Fruit fly (Drosophila melanogaster) whole organism, prepupa: Measurements from ENCODE around the gene MRG15.

Experiments
- Blimp-1 ChIP-seq: fragments of 200-800 bp; sonication (Bioruptor generic); optimal IDR thresholded peaks from 3 replicates; lab custom pipeline; 2017; ENCODE audit warnings: missing biosample characterization, missing genetic modification characterization, mild to moderate bottlenecking, moderate library complexity, missing genetic modification reagents
- CG11294 ChIP-seq: fragments of 200-800 bp; sonication (Bioruptor generic); IDR thresholded peaks from 2 replicates; pipeline ENCODE4 v1.3.6; 2022; ENCODE audit warnings: missing biosample characterization, missing genetic modification characterization
- CG11762 ChIP-seq: fragments of 200-800 bp; sonication (Bioruptor generic); optimal IDR thresholded peaks from 3 replicates; lab custom pipeline; 2016; ENCODE audit warnings: missing biosample characterization, missing genetic modification characterization; ENCODE audit not compliant: insufficient read depth
- CG11902 ChIP-seq: fragments of 200-800 bp; sonication (Bioruptor generic); optimal IDR thresholded peaks from 3 replicates; lab custom pipeline; 2016; ENCODE audit warnings: missing biosample characterization, missing genetic modification characterization
- CG15336 ChIP-seq: fragments of 200-800 bp; sonication (Bioruptor generic); IDR thresholded peaks from 2 replicates; pipeline ENCODE4 v1.3.6; 2022; ENCODE audit warnings: missing biosample characterization, missing genetic modification characterization
- CG1621 ChIP-seq: fragments of 200-800 bp; sonication (Bioruptor generic); optimal IDR thresholded peaks from 3 replicates; lab custom pipeline; 2018; ENCODE audit warnings: missing biosample characterization, mild to moderate bottlenecking, missing genetic modification characterization
- CG16779 ChIP-seq: fragments of 200-800 bp; sonication (Bioruptor generic); optimal IDR thresholded peaks from 3 replicates; lab custom pipeline; 2017; ENCODE audit warnings: missing biosample characterization, mild to moderate bottlenecking, missing genetic modification characterization
- CG3032 ChIP-seq: fragments of 200-800 bp; optimal IDR thresholded peaks from 2 replicates; lab custom pipeline; 2019; ENCODE audit warnings: missing biosample characterization, mild to moderate bottlenecking, missing genetic modification characterization, moderate library complexity
- CG31627 ChIP-seq: fragments of 200-800 bp; sonication (Bioruptor generic); optimal IDR thresholded peaks from 3 replicates; lab custom pipeline; 2016; ENCODE audit warnings: missing biosample characterization, missing genetic modification characterization
- CG32006 ChIP-seq: fragments of 200-800 bp; sonication (Bioruptor generic); optimal IDR thresholded peaks from 3 replicates; lab custom pipeline; 2017; ENCODE audit warnings: missing biosample characterization, mild to moderate bottlenecking, missing genetic modification characterization
- CG34406 ChIP-seq: fragments of 200-800 bp; sonication (Bioruptor generic); optimal IDR thresholded peaks from 3 replicates; lab custom pipeline; 2016; ENCODE audit warnings: missing biosample characterization, missing genetic modification characterization
- CG3919 ChIP-seq: fragments of 200-800 bp; sonication (Bioruptor generic); optimal IDR thresholded peaks from 3 replicates; lab custom pipeline; 2016; ENCODE audit warnings: missing biosample characterization, missing genetic modification characterization
- CG4318 ChIP-seq: fragments of 200-800 bp; sonication (Bioruptor generic); optimal IDR thresholded peaks from 3 replicates; lab custom pipeline; 2017; ENCODE audit warnings: missing biosample characterization, mild to moderate bottlenecking, missing genetic modification characterization
- CG6163 ChIP-seq: fragments of 200-800 bp; sonication (Bioruptor generic); IDR thresholded peaks from 3 replicates; pipeline ENCODE4 v1.3.6; 2022; ENCODE audit warnings: missing biosample characterization, missing genetic modification characterization
- CG6276 ChIP-seq: fragments of 200-800 bp; sonication (Bioruptor generic); optimal IDR thresholded peaks from 2 replicates; lab custom pipeline; 2017; ENCODE audit warnings: missing biosample characterization, mild to moderate bottlenecking, missing genetic modification characterization
- CG6792 ChIP-seq: fragments of 200-800 bp; sonication (Bioruptor generic); optimal IDR thresholded peaks from 3 replicates; lab custom pipeline; 2016; ENCODE audit warnings: missing biosample characterization, missing genetic modification characterization
- CG6808 ChIP-seq: fragments of 200-800 bp; sonication (Bioruptor generic); optimal IDR thresholded peaks from 3 replicates; lab custom pipeline; 2017; ENCODE audit warnings: missing biosample characterization, missing genetic modification characterization, mild to moderate bottlenecking, moderate library complexity, missing genetic modification reagents
- CG6854 ChIP-seq: fragments of 200-800 bp; sonication (Bioruptor generic); optimal IDR thresholded peaks from 2 replicates; lab custom pipeline; 2017; ENCODE audit warnings: missing biosample characterization, mild to moderate bottlenecking, missing genetic modification characterization
- CG8119 ChIP-seq: fragments of 200-800 bp; sonication (Bioruptor generic); IDR thresholded peaks from 3 replicates; pipeline ENCODE4 v1.3.6; 2022; ENCODE audit warnings: missing biosample characterization, missing genetic modification characterization
- CG8319 ChIP-seq: fragments of 200-800 bp; sonication (Bioruptor generic); optimal IDR thresholded peaks from 3 replicates; lab custom pipeline; 2016; ENCODE audit warnings: missing biosample characterization, missing genetic modification characterization
- CG8632 ChIP-seq: fragments of 200-800 bp; sonication (Bioruptor generic); optimal IDR thresholded peaks from 3 replicates; lab custom pipeline; 2016; ENCODE audit warnings: missing biosample characterization, missing genetic modification characterization
- CG9139 ChIP-seq: fragments of 200-800 bp; sonication (Bioruptor generic); optimal IDR thresholded peaks from 3 replicates; lab custom pipeline; 2017; ENCODE audit warnings: missing biosample characterization, mild to moderate bottlenecking, missing genetic modification characterization
- Eip75B ChIP-seq: fragments of 200-800 bp; sonication (Bioruptor generic); optimal IDR thresholded peaks from 3 replicates; lab custom pipeline; 2016; ENCODE audit warnings: missing biosample characterization, missing genetic modification characterization
- Eip78C ChIP-seq: fragments of 200-800 bp; sonication (Bioruptor generic); peaks from one replicate; lab custom pipeline; 2016; ENCODE audit warnings: missing biosample characterization, missing genetic modification characterization
- Ets21C ChIP-seq: fragments of 200-800 bp; sonication (Bioruptor generic); optimal IDR thresholded peaks from 3 replicates; lab custom pipeline; 2016; ENCODE audit warnings: missing biosample characterization, missing genetic modification characterization
- Ets96B ChIP-seq: fragments of 200-800 bp; optimal IDR thresholded peaks from 2 replicates; lab custom pipeline; 2019; ENCODE audit warnings: missing biosample characterization, mild to moderate bottlenecking, missing genetic modification characterization, moderate library complexity
- Gug ChIP-seq: fragments of 200-800 bp; sonication (Bioruptor generic); IDR thresholded peaks from 2 replicates; pipeline ENCODE4 v1.3.6; 2022; ENCODE audit warnings: missing biosample characterization, missing genetic modification characterization
- Hr38 ChIP-seq: sonication (Bioruptor generic); optimal IDR thresholded peaks from 2 replicates; lab custom pipeline; 2016; ENCODE audit warnings: missing biosample characterization, missing genetic modification characterization
- Hr39 ChIP-seq: fragments of 200-800 bp; sonication (Bioruptor generic); optimal IDR thresholded peaks from 2 replicates; lab custom pipeline; 2016; ENCODE audit warnings: missing biosample characterization, missing genetic modification characterization
- Hr4 ChIP-seq: fragments of 200-800 bp; sonication (Bioruptor generic); optimal IDR thresholded peaks from 3 replicates; lab custom pipeline; 2016; ENCODE audit warnings: missing biosample characterization, missing genetic modification characterization
- Met ChIP-seq: fragments of 200-800 bp; sonication (Bioruptor generic); optimal IDR thresholded peaks from 3 replicates; lab custom pipeline; 2016; ENCODE audit warnings: missing biosample characterization, missing genetic modification characterization
- OdsH ChIP-seq: fragments of 200-800 bp; sonication (Bioruptor generic); optimal IDR thresholded peaks from 3 replicates; lab custom pipeline; 2016; ENCODE audit warnings: missing biosample characterization, missing genetic modification characterization
- Smox ChIP-seq: fragments of 200-800 bp; sonication (Bioruptor generic); optimal IDR thresholded peaks from 3 replicates; lab custom pipeline; 2016; ENCODE audit warnings: missing biosample characterization, missing genetic modification characterization
- Sox102F ChIP-seq: fragments of 200-800 bp; sonication (Bioruptor generic); optimal IDR thresholded peaks from 2 replicates; lab custom pipeline; 2016; ENCODE audit warnings: missing biosample characterization, mild to moderate bottlenecking, missing genetic modification characterization
- Sox14 ChIP-seq: fragments of 200-800 bp; sonication (Bioruptor generic); optimal IDR thresholded peaks from 3 replicates; lab custom pipeline; 2016; ENCODE audit warnings: missing biosample characterization, missing genetic modification characterization
- Sox15 ChIP-seq: fragments of 200-800 bp; sonication (Bioruptor generic); optimal IDR thresholded peaks from 3 replicates; lab custom pipeline; 2016; ENCODE audit warnings: missing biosample characterization, missing genetic modification characterization
- achi ChIP-seq: fragments of 200-800 bp; sonication (Bioruptor generic); optimal IDR thresholded peaks from 3 replicates; lab custom pipeline; 2016; ENCODE audit warnings: missing biosample characterization, missing genetic modification characterization
- acj6 ChIP-seq: fragments of 200-800 bp; sonication (Bioruptor generic); optimal IDR thresholded peaks from 3 replicates; lab custom pipeline; 2016; ENCODE audit warnings: missing biosample characterization, missing genetic modification characterization
- dac ChIP-seq: fragments of 200-800 bp; sonication (Bioruptor generic); optimal IDR thresholded peaks from 2 replicates; lab custom pipeline; 2017; ENCODE audit warnings: missing biosample characterization, mild to moderate bottlenecking, missing genetic modification characterization
- dsx ChIP-seq: fragments of 200-800 bp; optimal IDR thresholded peaks from 3 replicates; lab custom pipeline; 2019; ENCODE audit warnings: missing biosample characterization, mild to moderate bottlenecking, missing genetic modification characterization, moderate library complexity; ENCODE audit not compliant: poor library complexity, severe bottlenecking
- eg ChIP-seq: fragments of 200-800 bp; sonication (Bioruptor generic); IDR thresholded peaks from 3 replicates; pipeline ENCODE4 v1.3.6; 2022; ENCODE audit warnings: missing biosample characterization, missing genetic modification characterization
- esn ChIP-seq: fragments of 200-800 bp; sonication (Bioruptor generic); optimal IDR thresholded peaks from 2 replicates; lab custom pipeline; 2016; ENCODE audit warnings: missing biosample characterization, mild to moderate bottlenecking, missing genetic modification characterization, moderate library complexity
- fd59A ChIP-seq: fragments of 200-800 bp; sonication (Bioruptor generic); optimal IDR thresholded peaks from 2 replicates; lab custom pipeline; 2017; ENCODE audit warnings: missing biosample characterization, mild to moderate bottlenecking, missing genetic modification characterization, missing genetic modification reagents
- fd85E ChIP-seq: fragments of 200-800 bp; sonication (Bioruptor generic); optimal IDR thresholded peaks from 3 replicates; lab custom pipeline; 2016; ENCODE audit warnings: missing biosample characterization, missing genetic modification characterization
- fkh ChIP-seq: fragments of 200-800 bp; sonication (Bioruptor generic); optimal IDR thresholded peaks from 3 replicates; lab custom pipeline; 2017; ENCODE audit warnings: missing biosample characterization, mild to moderate bottlenecking, missing genetic modification characterization, moderate library complexity
- lz ChIP-seq: fragments of 200-800 bp; sonication (Bioruptor generic); optimal IDR thresholded peaks from 3 replicates; lab custom pipeline; 2016; ENCODE audit warnings: missing biosample characterization, missing genetic modification characterization
- net ChIP-seq: fragments of 200-800 bp; sonication (Bioruptor generic); optimal IDR thresholded peaks from 3 replicates; lab custom pipeline; 2016; ENCODE audit warnings: missing biosample characterization, missing genetic modification characterization
- pdm3 ChIP-seq: fragments of 200-800 bp; sonication (Bioruptor generic); optimal IDR thresholded peaks from 3 replicates; lab custom pipeline; 2016; ENCODE audit warnings: missing biosample characterization, missing genetic modification characterization
- ss ChIP-seq, 2 experiments: fragments of 200-800 bp; sonication (Bioruptor generic); optimal IDR thresholded peaks; 2 replicates in 1 of 2; 3 replicates in 1 of 2; lab custom pipeline; 2017 to 2018; ENCODE audit warnings: mild to moderate bottlenecking in 2 of 2, missing biosample characterization in 2 of 2, missing genetic modification characterization in 2 of 2, moderate library complexity in 1 of 2
- svp ChIP-seq: fragments of 200-800 bp; sonication (Bioruptor generic); peaks from one replicate; lab custom pipeline; 2016; ENCODE audit warnings: missing biosample characterization, missing genetic modification characterization
- topi ChIP-seq: fragments of 200-800 bp; sonication (Bioruptor generic); optimal IDR thresholded peaks from 3 replicates; lab custom pipeline; 2016; ENCODE audit warnings: missing biosample characterization, missing genetic modification characterization
- vri ChIP-seq: fragments of 200-800 bp; sonication (Bioruptor generic); optimal IDR thresholded peaks from 3 replicates; lab custom pipeline; 2016; ENCODE audit warnings: missing biosample characterization, mild to moderate bottlenecking, missing genetic modification characterization

MRG15 gene

DNA sequence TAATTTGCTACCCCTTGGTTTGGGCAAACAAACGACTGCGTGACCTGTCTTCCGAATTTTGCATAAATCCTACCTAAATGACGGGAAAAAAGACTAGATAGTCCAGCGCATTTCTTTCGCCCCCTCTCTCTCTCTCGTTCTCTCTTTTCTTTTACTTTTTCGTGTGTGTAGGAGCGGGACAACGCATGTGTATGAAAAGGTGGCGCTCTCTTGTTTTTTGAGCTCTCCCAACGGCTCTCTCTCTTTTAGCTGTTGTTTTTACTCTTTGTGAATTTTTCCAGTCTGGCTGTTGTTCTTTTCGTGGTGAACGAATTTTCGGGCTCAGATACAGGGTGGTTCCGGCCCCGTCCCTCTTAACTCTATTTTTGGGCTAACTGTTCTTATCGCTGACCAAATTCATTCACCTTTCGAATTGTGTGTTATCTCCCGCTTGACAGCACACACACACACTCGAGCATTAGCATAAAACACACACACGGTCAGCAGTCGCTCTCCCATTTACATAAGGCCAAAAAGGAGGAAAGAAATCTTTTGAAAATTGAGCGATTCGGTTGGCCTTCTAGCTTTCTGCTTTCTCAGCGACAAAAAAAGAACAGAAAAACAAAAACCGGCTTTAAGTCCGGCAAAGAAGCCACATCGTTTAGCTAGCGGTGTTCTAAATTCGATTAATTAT, 13.8 kb upstream of the MRG15 start:
- no peak for TF ChIP-seq Eip75B (GFP tag; lab: Kevin White, UChicago)
- TF ChIP-seq Hr39 (GFP tag; lab: Kevin White, UChicago), result no peak
- TF ChIP-seq Ets21C, result no peak
- TF ChIP-seq CG8319 (GFP tag; lab: Kevin White, UChicago), result no peak
- no peak for TF ChIP-seq CG6792 (GFP tag; lab: Kevin White, UChicago)
- peak; percentile 55 for TF ChIP-seq Eip78C (GFP tag; lab: Kevin White, UChicago)
- TF ChIP-seq Hr38 (GFP tag; lab: Kevin White, UChicago), result no peak
- no peak for TF ChIP-seq esn (GFP tag; lab: Kevin White, UChicago)
- TF ChIP-seq Gug (GFP tag; lab: Robert Waterston, UW), result no peak
- TF ChIP-seq CG11902, result no peak
- TF ChIP-seq Ets96B (tag; lab: Kevin White, UChicago), result no peak
- peak; percentile 53 for TF ChIP-seq CG3032 (tag; lab: Kevin White, UChicago)
- TF ChIP-seq CG3919 (GFP tag; lab: Kevin White, UChicago), result peak; percentile 11
- TF ChIP-seq CG11294 (GFP tag; lab: Robert Waterston, UW), result no peak
- TF ChIP-seq CG6163 (GFP tag; lab: Robert Waterston, UW), result no peak
- TF ChIP-seq svp (GFP tag; lab: Kevin White, UChicago), result peak; percentile 69
- no peak for TF ChIP-seq lz (GFP tag; lab: Kevin White, UChicago)
- TF ChIP-seq fkh, result no peak
- TF ChIP-seq Sox15, result no peak
- TF ChIP-seq Blimp-1 (GFP tag; lab: Kevin White, UChicago), result no peak
- no peak for TF ChIP-seq CG1621
- no peak for TF ChIP-seq dac (GFP tag; lab: Kevin White, UChicago)
- TF ChIP-seq fd59A, result peak; percentile 24
- TF ChIP-seq CG31627 (GFP tag; lab: Kevin White, UChicago), result no peak
- TF ChIP-seq CG34406 (GFP tag; lab: Kevin White, UChicago), result no peak
- no peak for TF ChIP-seq CG4318 (GFP tag; lab: Kevin White, UChicago)
- no peak for TF ChIP-seq eg (GFP tag; lab: Robert Waterston, UW)
- no peak for TF ChIP-seq CG6854 (GFP tag; lab: Kevin White, UChicago)
- no peak for TF ChIP-seq pdm3 (GFP tag; lab: Kevin White, UChicago)
- peak; percentile 8 for TF ChIP-seq CG32006 (GFP tag; lab: Kevin White, UChicago)
- peak; percentile 33 for TF ChIP-seq CG9139 (GFP tag; lab: Kevin White, UChicago)
- no peak for TF ChIP-seq Met (GFP tag; lab: Kevin White, UChicago)
- peak; percentile 58 for TF ChIP-seq vri (GFP tag; lab: Kevin White, UChicago)
- TF ChIP-seq ss (GFP tag; optimal IDR thresholded peaks at IDR 0.05; lab: Kevin White, UChicago), result peak in 1 of 2 experiments; percentile 46
- no peak for TF ChIP-seq OdsH (GFP tag; lab: Kevin White, UChicago)
- TF ChIP-seq topi (GFP tag; lab: Kevin White, UChicago), result no peak
- TF ChIP-seq achi (GFP tag; lab: Kevin White, UChicago), result no peak
- TF ChIP-seq CG8632, result peak; percentile 10
- TF ChIP-seq CG15336 (GFP tag; lab: Robert Waterston, UW), result no peak
- TF ChIP-seq Hr4 (GFP tag; lab: Kevin White, UChicago), result no peak
- TF ChIP-seq Sox14 (GFP tag; lab: Kevin White, UChicago), result peak; percentile 9
- TF ChIP-seq dsx (GFP tag; lab: Kevin White, UChicago), result no peak
- TF ChIP-seq Sox102F (GFP tag; lab: Kevin White, UChicago), result no peak
- TF ChIP-seq net, result peak; percentile 3
- no peak for TF ChIP-seq fd85E (GFP tag; lab: Kevin White, UChicago)
- TF ChIP-seq CG8119, result no peak
- no peak for TF ChIP-seq Smox
- TF ChIP-seq CG16779 (tag; lab: Kevin White, UChicago), result no peak
- peak; percentile 29 for TF ChIP-seq CG6276 (GFP tag; lab: Kevin White, UChicago)
- TF ChIP-seq CG11762 (GFP tag; lab: Kevin White, UChicago), result no peak
- TF ChIP-seq CG6808, result no peak
- TF ChIP-seq acj6, result no peak
